Fruit fly (Drosophila melanogaster): ENCODE measurements around the gene PolH.

dm6 chr3L:21941615-21942259 lies at the start of gene PolH, which contains the start of gene CG14562:
- TF ChIP-seq CG12104 (GFP tag; optimal IDR thresholded peaks at IDR 0.05) (no peak), Tbp (GFP tag; optimal IDR thresholded peaks at IDR 0.05) (no peak), gce (GFP tag; IDR thresholded peaks at IDR 0.05) (no peak), Blimp-1 (GFP tag; optimal IDR thresholded peaks at IDR 0.05) (no peak), br (optimal IDR thresholded peaks at IDR 0.05) (no peak), bsh (GFP tag; optimal IDR thresholded peaks at IDR 0.05) (no peak), CG14667 (GFP tag; IDR thresholded peaks at IDR 0.05) (no peak), bowl (GFP tag; IDR thresholded peaks at IDR 0.05) (no peak), dimm (GFP tag; IDR thresholded peaks at IDR 0.05) (no peak), chinmo (GFP tag; IDR thresholded peaks at IDR 0.05; ENCODE audit: partially characterized antibody) (no peak), CG3838 (GFP tag; optimal IDR thresholded peaks at IDR 0.05) (no peak), tgo (GFP tag; IDR thresholded peaks at IDR 0.05) (no peak)
